Worm (Caenorhabditis elegans): Measurements from ENCODE around the gene cnx-1.

ce11 chrIII:9766175-9766574, 50.8 kb downstream of the cnx-1 start, which contains the start of gene cbp-1:
- no peak for TF ChIP-seq unc-62 (GFP tag; optimal IDR thresholded peaks at IDR 0.05)
- 0 out of 2 replicates have a peak, but pooled peaks have one; percentile 5 for TF ChIP-seq mcd-1 (GFP tag; IDR thresholded peaks at IDR 0.05)
- no peak for TF ChIP-seq F37B4.10 (GFP tag; IDR thresholded peaks at IDR 0.05)
- no peak for TF ChIP-seq F49E8.2 (tag; optimal IDR thresholded peaks at IDR 0.05; ENCODE audit: insufficient read depth)
- TF ChIP-seq ama-1 (optimal IDR thresholded peaks at IDR 0.05), result no peak
- TF ChIP-seq ama-1 (GFP tag; optimal IDR thresholded peaks at IDR 0.05), result no peak
- no peak for TF ChIP-seq K11D2.4 (GFP tag; IDR thresholded peaks at IDR 0.05)
- no peak for TF ChIP-seq snpc-4 (GFP tag; optimal IDR thresholded peaks at IDR 0.05)
- TF ChIP-seq snpc-4 (tag; optimal IDR thresholded peaks at IDR 0.05), result no peak
- TF ChIP-seq nhr-80 (tag; optimal IDR thresholded peaks at IDR 0.05), result no peak
- no peak for TF ChIP-seq rec-8 (tag; optimal IDR thresholded peaks at IDR 0.05)
- no peak for TF ChIP-seq nfyb-1 (GFP tag; IDR thresholded peaks at IDR 0.05)
- no peak for TF ChIP-seq nfya-1 (tag; optimal IDR thresholded peaks at IDR 0.05; ENCODE audit: borderline replicate concordance, insufficient read depth)

All from whole organism, young adult.